Fruit fly (Drosophila melanogaster): ENCODE measurements around the gene Mnat9.

Gene Mnat9

dm6 chr3R:31609413-31610054, 6.4 kb downstream of the Mnat9 start (continued):
- TF ChIP-seq Dp (GFP tag; optimal IDR thresholded peaks at IDR 0.05) (peak; percentile 76), CHES-1-like (GFP tag; optimal IDR thresholded peaks at IDR 0.05) (peak; percentile 56), gro (GFP tag; optimal IDR thresholded peaks at IDR 0.05) (peak; percentile 28), MESR4 (GFP tag; optimal IDR thresholded peaks at IDR 0.05) (peak; percentile 69), pnt (GFP tag; optimal IDR thresholded peaks at IDR 0.05) (no peak), Trl (optimal IDR thresholded peaks at IDR 0.05) (no peak), Trl (GFP tag; optimal IDR thresholded peaks at IDR 0.05) (peak; percentile 18), fd3F (GFP tag; optimal IDR thresholded peaks at IDR 0.05) (no peak), CG4854 (GFP tag; optimal IDR thresholded peaks at IDR 0.05) (peak; percentile 15), vfl (GFP tag; optimal IDR thresholded peaks at IDR 0.05) (no peak), CG11504 (tag; optimal IDR thresholded peaks at IDR 0.05) (peak; percentile 24), Lhr (GFP tag; optimal IDR thresholded peaks at IDR 0.05) (peak; percentile 33), grn (GFP tag; optimal IDR thresholded peaks at IDR 0.05) (no peak), CG1603 (tag; optimal IDR thresholded peaks at IDR 0.05) (peak; percentile 85), chn (GFP tag; optimal IDR thresholded peaks at IDR 0.05) (peak; percentile 40), Hand (GFP tag; optimal IDR thresholded peaks at IDR 0.05) (peak; percentile 58), hbn (GFP tag; IDR thresholded peaks at IDR 0.05; ENCODE audit: partially characterized antibody) (no peak), disco-r (GFP tag; optimal IDR thresholded peaks at IDR 0.05) (peak; percentile 1), CG2116 (GFP tag; optimal IDR thresholded peaks at IDR 0.05) (peak; percentile 76), Usf (GFP tag; optimal IDR thresholded peaks at IDR 0.05) (no peak), CG4360 (GFP tag; IDR thresholded peaks at IDR 0.05) (no peak), CG2712 (tag; optimal IDR thresholded peaks at IDR 0.05) (peak; percentile 40), tgo (GFP tag; IDR thresholded peaks at IDR 0.05) (no peak), CG9797 (GFP tag; optimal IDR thresholded peaks at IDR 0.05) (peak; percentile 93), onecut (GFP tag; IDR thresholded peaks at IDR 0.05) (peak; percentile 94), CG17802 (tag; optimal IDR thresholded peaks at IDR 0.05) (no peak), chif (GFP tag; optimal IDR thresholded peaks at IDR 0.05) (peak in 1 of 2 experiments; percentile 13), Hr39 (optimal IDR thresholded peaks at IDR 0.05) (no peak), stwl (tag; optimal IDR thresholded peaks at IDR 0.05) (peak; percentile 72), CG1024 (GFP tag; IDR thresholded peaks at IDR 0.05) (no peak), ara (GFP tag; IDR thresholded peaks at IDR 0.05) (no peak), CG8089 (GFP tag; optimal IDR thresholded peaks at IDR 0.05) (peak; percentile 12), CG7987 (GFP tag; optimal IDR thresholded peaks at IDR 0.05) (peak; percentile 80), stc (GFP tag; IDR thresholded peaks at IDR 0.05) (no peak), CG16813 (GFP tag; IDR thresholded peaks at IDR 0.05; ENCODE audit: partially characterized antibody) (no peak), gcm2 (GFP tag; optimal IDR thresholded peaks at IDR 0.05) (no peak), sima (GFP tag; optimal IDR thresholded peaks at IDR 0.05) (no peak), CG13424 (tag; optimal IDR thresholded peaks at IDR 0.05) (peak; percentile 41), sens-2 (GFP tag; IDR thresholded peaks at IDR 0.05) (no peak), CoRest (tag; optimal IDR thresholded peaks at IDR 0.05) (peak; percentile 5), CG13296 (GFP tag; optimal IDR thresholded peaks at IDR 0.05) (peak; percentile 40), GATAe (GFP tag; conservative IDR thresholded peaks at IDR 0.05) (no peak), CG15514 (GFP tag; optimal IDR thresholded peaks at IDR 0.05) (peak; percentile 97), odd (GFP tag; optimal IDR thresholded peaks at IDR 0.05) (peak; percentile 1), CG16815 (GFP tag; optimal IDR thresholded peaks at IDR 0.05) (no peak), sna (GFP tag; IDR thresholded peaks at IDR 0.05; ENCODE audit: partially characterized antibody) (no peak), CG8944 (GFP tag; optimal IDR thresholded peaks at IDR 0.05) (no peak), caup (GFP tag; optimal IDR thresholded peaks at IDR 0.05; ENCODE audit: severe bottlenecking) (peak; percentile 72), ash1 (GFP tag; optimal IDR thresholded peaks at IDR 0.05) (peak; percentile 27), hth (optimal IDR thresholded peaks at IDR 0.05) (no peak), CG12391 (tag; optimal IDR thresholded peaks at IDR 0.05) (peak; percentile 49)

Measured in whole organism, embryonic.